Fruit fly (Drosophila melanogaster): ENCODE measurements around the gene CG13674.

Gene CG13674

DNA sequence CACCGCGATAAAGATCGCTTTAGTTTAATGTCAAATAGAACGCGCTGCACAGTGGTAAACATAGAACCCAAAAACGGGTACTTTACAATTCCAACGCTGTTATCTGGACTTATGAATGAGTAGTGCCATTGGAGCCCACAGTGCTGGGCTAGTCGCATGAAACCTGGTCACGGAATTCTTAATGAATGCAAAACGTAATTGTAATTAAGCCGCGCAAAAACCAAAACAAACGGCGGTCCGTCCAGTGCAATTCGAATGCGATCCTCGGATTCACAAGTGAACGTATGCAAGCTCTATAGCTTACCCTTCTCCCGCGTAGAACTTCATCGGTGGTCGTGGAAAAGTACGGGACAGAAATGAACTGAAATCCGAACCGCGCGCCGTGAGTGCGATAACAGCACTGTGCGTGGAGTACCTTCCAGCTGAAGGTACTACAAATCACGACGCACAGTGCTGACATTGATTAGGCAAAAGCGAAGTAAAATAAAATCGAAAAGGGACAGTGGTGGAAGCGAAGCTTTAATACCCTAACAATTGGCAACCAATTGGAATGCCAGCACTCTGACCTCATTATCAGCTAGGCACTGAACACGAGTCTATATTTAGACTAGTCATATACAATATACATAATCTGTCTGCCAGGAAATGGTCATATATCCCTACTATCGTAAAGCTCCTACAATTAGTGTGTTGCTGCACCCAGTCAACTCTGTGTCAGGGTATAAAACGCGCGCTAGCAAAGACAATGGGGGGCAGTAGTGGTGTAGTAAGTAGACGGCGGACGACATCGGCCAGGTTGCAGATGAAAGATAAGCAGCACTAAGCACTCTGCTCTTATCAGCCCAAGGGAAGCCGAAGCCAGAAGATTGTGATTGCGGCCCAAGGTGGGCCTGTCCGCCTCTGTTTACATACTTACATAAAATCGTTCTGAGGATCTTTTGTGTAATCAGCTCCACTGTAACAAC lies 33.2 kb downstream of the CG13674 start (continued):
- TF ChIP-seq dan (GFP tag; IDR thresholded peaks at IDR 0.05) (no peak), CG14667 (GFP tag; IDR thresholded peaks at IDR 0.05) (peak; percentile 42; the same call in 1 of the 2 replicates), gce (GFP tag; IDR thresholded peaks at IDR 0.05) (no peak), lmd (GFP tag; IDR thresholded peaks at IDR 0.05) (peak; percentile 63), Spps (tag; optimal IDR thresholded peaks at IDR 0.05) (no peak), CG11247 (GFP tag; IDR thresholded peaks at IDR 0.05) (no peak), CG18764 (GFP tag; optimal IDR thresholded peaks at IDR 0.05) (no peak), wdn (GFP tag; IDR thresholded peaks at IDR 0.05) (no peak), br (optimal IDR thresholded peaks at IDR 0.05) (no peak), CG2199 (GFP tag; IDR thresholded peaks at IDR 0.05) (no peak), Stat92E (GFP tag; optimal IDR thresholded peaks at IDR 0.05) (no peak), CG4820 (GFP tag; optimal IDR thresholded peaks at IDR 0.05) (peak; percentile 33), slbo (GFP tag; IDR thresholded peaks at IDR 0.05) (peak; percentile 69), her (GFP tag; optimal IDR thresholded peaks at IDR 0.05) (peak; percentile 2), bowl (GFP tag; IDR thresholded peaks at IDR 0.05) (no peak), amos (GFP tag; IDR thresholded peaks at IDR 0.05; ENCODE audit: partially characterized antibody) (no peak), Abd-B (GFP tag; optimal IDR thresholded peaks at IDR 0.05) (peak; percentile 30), Gug (GFP tag; IDR thresholded peaks at IDR 0.05) (peak; percentile 60; the same call in 2 of the 4 replicates), Nf-YC (tag; optimal IDR thresholded peaks at IDR 0.05) (peak; percentile 70), CG4707 (GFP tag; optimal IDR thresholded peaks at IDR 0.05) (no peak), nau (GFP tag; optimal IDR thresholded peaks at IDR 0.05) (no peak), H15 (GFP tag; IDR thresholded peaks at IDR 0.05) (no peak), CG8388 (GFP tag; optimal IDR thresholded peaks at IDR 0.05) (no peak), CHES-1-like (GFP tag; optimal IDR thresholded peaks at IDR 0.05) (peak; percentile 44), CG33213 (GFP tag; optimal IDR thresholded peaks at IDR 0.05) (no peak), inv (GFP tag; IDR thresholded peaks at IDR 0.05; ENCODE audit: partially characterized antibody) (no peak), Deaf1 (tag; optimal IDR thresholded peaks at IDR 0.05) (peak; percentile 23), CG17612 (GFP tag; IDR thresholded peaks at IDR 0.05) (no peak), CG8924 (tag; optimal IDR thresholded peaks at IDR 0.05) (peak; percentile 20), ssp (GFP tag; IDR thresholded peaks at IDR 0.05) (no peak), HHEX (GFP tag; optimal IDR thresholded peaks at IDR 0.05) (peak; percentile 20), Lim3 (GFP tag; IDR thresholded peaks at IDR 0.05) (no peak), z (GFP tag; IDR thresholded peaks at IDR 0.05) (no peak), CG10979 (tag; optimal IDR thresholded peaks at IDR 0.05) (peak; percentile 42), CG10431 (GFP tag; optimal IDR thresholded peaks at IDR 0.05) (no peak), slp2 (GFP tag; optimal IDR thresholded peaks at IDR 0.05) (peak; percentile 9), CG13287 (GFP tag; IDR thresholded peaks at IDR 0.05; ENCODE audit: partially characterized antibody) (no peak), lab (GFP tag; optimal IDR thresholded peaks at IDR 0.05) (peak; percentile 70), CG10462 (GFP tag; optimal IDR thresholded peaks at IDR 0.05) (no peak), CG9215 (GFP tag; IDR thresholded peaks at IDR 0.05) (peak; percentile 38), CG8089 (GFP tag; optimal IDR thresholded peaks at IDR 0.05) (peak; percentile 35), CG1024 (GFP tag; IDR thresholded peaks at IDR 0.05) (no peak), kay (GFP tag; optimal IDR thresholded peaks at IDR 0.05) (peak; percentile 43), CG2678 (tag; optimal IDR thresholded peaks at IDR 0.05) (peak; percentile 67), sisA (GFP tag; IDR thresholded peaks at IDR 0.05) (peak; percentile 44; the same call in 1 of the 2 replicates), vvl (GFP tag; IDR thresholded peaks at IDR 0.05) (0 out of 2 replicates have a peak, but pooled peaks have one; percentile 44), BtbVII (GFP tag; optimal IDR thresholded peaks at IDR 0.05) (peak; percentile 23), stc (GFP tag; IDR thresholded peaks at IDR 0.05) (no peak), fd64A (GFP tag; optimal IDR thresholded peaks at IDR 0.05) (peak; percentile 5)

All from whole organism, embryonic.